Fruit fly (Drosophila melanogaster) whole organism, embryonic: ENCODE data around the gene CG7945.

Experiments
- CG10959 ChIP-seq: fragments of 200-800 bp; sonication (Bioruptor generic); IDR thresholded peaks from 2 replicates; pipeline ENCODE4 v1.3.6; 2022; ENCODE audit warnings: missing biosample characterization, missing genetic modification characterization
- CG13424 ChIP-seq: fragments of 200-800 bp; sonication (Bioruptor generic); optimal IDR thresholded peaks from 2 replicates; lab custom pipeline; 2019; ENCODE audit warnings: missing biosample characterization, mild to moderate bottlenecking, missing genetic modification characterization, moderate library complexity
- CG1529 ChIP-seq: fragments of 200-800 bp; sonication (Bioruptor generic); optimal IDR thresholded peaks from 3 replicates; lab custom pipeline; 2018; ENCODE audit warnings: missing biosample characterization, missing genetic modification characterization
- CG1603 ChIP-seq: fragments of 200-800 bp; sonication (Bioruptor generic); optimal IDR thresholded peaks from 2 replicates; lab custom pipeline; 2019; ENCODE audit warnings: missing biosample characterization, mild to moderate bottlenecking, missing genetic modification characterization, moderate library complexity
- CG16863 ChIP-seq: fragments of 200-800 bp; sonication (Bioruptor generic); optimal IDR thresholded peaks from 3 replicates; lab custom pipeline; 2016; ENCODE audit warnings: missing biosample characterization, missing genetic modification characterization
- CG17385 ChIP-seq: fragments of 200-800 bp; sonication (Bioruptor generic); optimal IDR thresholded peaks from 3 replicates; lab custom pipeline; 2018; ENCODE audit warnings: missing biosample characterization, mild to moderate bottlenecking, missing genetic modification characterization
- CG17802 ChIP-seq: fragments of 200-800 bp; sonication (Bioruptor generic); optimal IDR thresholded peaks from 2 replicates; lab custom pipeline; 2018; ENCODE audit warnings: missing biosample characterization, mild to moderate bottlenecking, missing genetic modification characterization, moderate library complexity
- CG1832 ChIP-seq: fragments of 200-800 bp; sonication (Bioruptor generic); optimal IDR thresholded peaks from 2 replicates; lab custom pipeline; 2017; ENCODE audit warnings: missing biosample characterization, mild to moderate bottlenecking, missing genetic modification characterization, inconsistent platforms
- CG2116 ChIP-seq: fragments of 200-800 bp; sonication (Bioruptor generic); optimal IDR thresholded peaks from 3 replicates; lab custom pipeline; 2018; ENCODE audit warnings: missing biosample characterization, mild to moderate bottlenecking, missing genetic modification characterization
- CG30403 ChIP-seq: fragments of 200-800 bp; sonication (Bioruptor generic); optimal IDR thresholded peaks from 3 replicates; lab custom pipeline; 2016; ENCODE audit warnings: missing biosample characterization, missing genetic modification characterization
- CG31441 ChIP-seq: fragments of 200-800 bp; sonication (Bioruptor generic); IDR thresholded peaks from 2 replicates; pipeline ENCODE4 v1.3.6; 2022; ENCODE audit warnings: missing biosample characterization, missing genetic modification characterization
- CG3163 ChIP-seq: fragments of 200-800 bp; sonication (Bioruptor generic); optimal IDR thresholded peaks from 3 replicates; lab custom pipeline; 2016; ENCODE audit warnings: missing biosample characterization, missing genetic modification characterization
- CG34376 ChIP-seq: fragments of 200-800 bp; sonication (Bioruptor generic); optimal IDR thresholded peaks from 2 replicates; lab custom pipeline; 2018; ENCODE audit warnings: missing biosample characterization, mild to moderate bottlenecking, missing genetic modification characterization
- CG4707 ChIP-seq: fragments of 200-800 bp; sonication (Bioruptor generic); optimal IDR thresholded peaks from 2 replicates; lab custom pipeline; 2018; ENCODE audit warnings: missing biosample characterization, mild to moderate bottlenecking, missing genetic modification characterization, moderate library complexity
- CG5953 ChIP-seq: fragments of 200-800 bp; sonication (Bioruptor generic); IDR thresholded peaks from 2 replicates; pipeline ENCODE4 v1.3.6; 2022; ENCODE audit warnings: missing biosample characterization, missing genetic modification characterization
- CG8359 ChIP-seq: fragments of 200-800 bp; sonication (Bioruptor generic); optimal IDR thresholded peaks from 2 replicates; lab custom pipeline; 2017; ENCODE audit warnings: missing biosample characterization, mild to moderate bottlenecking, missing genetic modification characterization, borderline replicate concordance
- CG8478 ChIP-seq: fragments of >200 bp; optimal IDR thresholded peaks from 2 replicates; lab custom pipeline; 2018
- CG9797 ChIP-seq: fragments of 200-800 bp; sonication (Bioruptor generic); optimal IDR thresholded peaks from 3 replicates; lab custom pipeline; 2018; ENCODE audit warnings: missing biosample characterization, mild to moderate bottlenecking, missing genetic modification characterization
- CHES-1-like ChIP-seq: fragments of 200-800 bp; sonication (Bioruptor generic); optimal IDR thresholded peaks from 2 replicates; lab custom pipeline; 2016; ENCODE audit warnings: missing biosample characterization, missing genetic modification characterization
- CoRest ChIP-seq: fragments of 200-800 bp; sonication (Bioruptor generic); optimal IDR thresholded peaks from 3 replicates; lab custom pipeline; 2018; ENCODE audit warnings: missing biosample characterization, mild to moderate bottlenecking, missing genetic modification characterization, moderate library complexity
- Dbx ChIP-seq: fragments of 200-800 bp; sonication (Bioruptor generic); IDR thresholded peaks from 3 replicates; pipeline ENCODE4 v1.3.6; 2022; ENCODE audit warnings: missing biosample characterization, missing genetic modification characterization
- Ets65A ChIP-seq: fragments of 200-800 bp; sonication (Bioruptor generic); peaks from one replicate; lab custom pipeline; 2016; ENCODE audit warnings: missing biosample characterization, missing genetic modification characterization
- Ets97D ChIP-seq: fragments of 200-800 bp; sonication (Bioruptor generic); optimal IDR thresholded peaks from 3 replicates; lab custom pipeline; 2016; ENCODE audit warnings: missing biosample characterization, missing genetic modification characterization
- Fer2 ChIP-seq: fragments of 200-800 bp; sonication (Bioruptor generic); optimal IDR thresholded peaks from 2 replicates; lab custom pipeline; 2018; ENCODE audit warnings: missing biosample characterization, mild to moderate bottlenecking, missing genetic modification characterization, moderate library complexity
- HmgD ChIP-seq: fragments of 200-800 bp; sonication (Bioruptor generic); optimal IDR thresholded peaks from 3 replicates; lab custom pipeline; 2016; ENCODE audit warnings: missing biosample characterization, missing genetic modification characterization
- Nf-YC ChIP-seq: fragments of 200-800 bp; optimal IDR thresholded peaks from 3 replicates; lab custom pipeline; 2019; ENCODE audit warnings: missing biosample characterization, mild to moderate bottlenecking, missing genetic modification characterization, moderate library complexity
- Opbp ChIP-seq: fragments of 200-800 bp; sonication (Bioruptor generic); IDR thresholded peaks from 3 replicates; pipeline ENCODE4 v1.3.6; 2022; ENCODE audit warnings: missing biosample characterization, missing genetic modification characterization; ENCODE audit not compliant: partially characterized antibody
- Pdp1 ChIP-seq, 2 experiments: fragments of 200-800 bp; sonication (Bioruptor generic); optimal IDR thresholded peaks; 3 replicates each; lab custom pipeline; 2016; ENCODE audit warnings: missing biosample characterization in 2 of 2, missing genetic modification characterization in 2 of 2, mild to moderate bottlenecking in 1 of 2, moderate library complexity in 1 of 2
- TFAM ChIP-seq: fragments of 200-800 bp; sonication (Bioruptor generic); optimal IDR thresholded peaks from 2 replicates; lab custom pipeline; 2017; ENCODE audit warnings: missing biosample characterization, missing genetic modification characterization, inconsistent platforms
- abd-A ChIP-seq: fragments of 200-800 bp; sonication (Bioruptor generic); optimal IDR thresholded peaks from 3 replicates; lab custom pipeline; 2019; ENCODE audit warnings: missing biosample characterization, mild to moderate bottlenecking, missing genetic modification characterization, moderate library complexity
- chn ChIP-seq: fragments of 200-800 bp; sonication (Bioruptor generic); optimal IDR thresholded peaks from 2 replicates; lab custom pipeline; 2016; ENCODE audit warnings: missing biosample characterization, missing genetic modification characterization
- danr ChIP-seq: fragments of 200-800 bp; sonication (Bioruptor generic); IDR thresholded peaks from 2 replicates; pipeline ENCODE4 v1.3.6; 2022; ENCODE audit warnings: missing biosample characterization, missing genetic modification characterization
- grau ChIP-seq: fragments of 200-800 bp; optimal IDR thresholded peaks from 3 replicates; lab custom pipeline; 2019; ENCODE audit warnings: missing biosample characterization, mild to moderate bottlenecking, missing genetic modification characterization, moderate library complexity
- kni ChIP-seq: fragments of 200-800 bp; sonication (Bioruptor generic); optimal IDR thresholded peaks from 3 replicates; lab custom pipeline; 2017; ENCODE audit warnings: mild to moderate bottlenecking, missing biosample characterization, missing genetic modification reagents, missing genetic modification characterization
- nerfin-1 ChIP-seq: fragments of 200-800 bp; sonication (Bioruptor generic); optimal IDR thresholded peaks from 3 replicates; lab custom pipeline; 2019; ENCODE audit warnings: missing biosample characterization, mild to moderate bottlenecking, missing genetic modification characterization, moderate library complexity
- otp ChIP-seq: fragments of 200-800 bp; sonication (Bioruptor generic); IDR thresholded peaks from 3 replicates; pipeline ENCODE4, ENCODE4 v1.3.6; 2022; ENCODE audit warnings: missing biosample characterization, missing genetic modification characterization
- pita ChIP-seq: fragments of 200-800 bp; sonication (Bioruptor generic); optimal IDR thresholded peaks from 2 replicates; lab custom pipeline; 2017; ENCODE audit warnings: missing biosample characterization, mild to moderate bottlenecking, missing genetic modification characterization
- pros ChIP-seq: fragments of 200-800 bp; sonication (Bioruptor generic); optimal IDR thresholded peaks from 3 replicates; lab custom pipeline; 2019; ENCODE audit warnings: missing biosample characterization, mild to moderate bottlenecking, missing genetic modification characterization, moderate library complexity
- psq ChIP-seq: fragments of 200-800 bp; sonication (Bioruptor generic); optimal IDR thresholded peaks from 2 replicates; lab custom pipeline; 2017; ENCODE audit warnings: missing biosample characterization, missing genetic modification characterization
- scrt ChIP-seq: fragments of 200-800 bp; sonication (Bioruptor generic); optimal IDR thresholded peaks from 2 replicates; lab custom pipeline; 2018; ENCODE audit warnings: missing biosample characterization, mild to moderate bottlenecking, missing genetic modification characterization, moderate library complexity
- sima ChIP-seq: fragments of 200-800 bp; sonication (Bioruptor generic); optimal IDR thresholded peaks from 2 replicates; lab custom pipeline; 2016; ENCODE audit warnings: missing biosample characterization, missing genetic modification characterization
- so ChIP-seq: fragments of 200-800 bp; sonication (Bioruptor generic); IDR thresholded peaks from 3 replicates; pipeline ENCODE4 v1.3.6; 2022; ENCODE audit warnings: missing biosample characterization, missing genetic modification characterization
- tap ChIP-seq: fragments of 200-800 bp; optimal IDR thresholded peaks from 3 replicates; lab custom pipeline; 2019; ENCODE audit warnings: missing biosample characterization, mild to moderate bottlenecking, missing genetic modification characterization, moderate library complexity
- trh ChIP-seq: fragments of 200-800 bp; sonication (Bioruptor generic); optimal IDR thresholded peaks from 2 replicates; lab custom pipeline; 2016; ENCODE audit warnings: missing biosample characterization, missing genetic modification characterization
- tx ChIP-seq: fragments of 200-800 bp; sonication (Bioruptor generic); optimal IDR thresholded peaks from 2 replicates; lab custom pipeline; 2016; ENCODE audit warnings: missing biosample characterization, missing genetic modification characterization
- zen ChIP-seq: fragments of 200-800 bp; sonication (Bioruptor generic); optimal IDR thresholded peaks from 3 replicates; lab custom pipeline; 2018; ENCODE audit warnings: missing biosample characterization, mild to moderate bottlenecking, missing genetic modification characterization, moderate library complexity

The CG7945 gene

DNA sequence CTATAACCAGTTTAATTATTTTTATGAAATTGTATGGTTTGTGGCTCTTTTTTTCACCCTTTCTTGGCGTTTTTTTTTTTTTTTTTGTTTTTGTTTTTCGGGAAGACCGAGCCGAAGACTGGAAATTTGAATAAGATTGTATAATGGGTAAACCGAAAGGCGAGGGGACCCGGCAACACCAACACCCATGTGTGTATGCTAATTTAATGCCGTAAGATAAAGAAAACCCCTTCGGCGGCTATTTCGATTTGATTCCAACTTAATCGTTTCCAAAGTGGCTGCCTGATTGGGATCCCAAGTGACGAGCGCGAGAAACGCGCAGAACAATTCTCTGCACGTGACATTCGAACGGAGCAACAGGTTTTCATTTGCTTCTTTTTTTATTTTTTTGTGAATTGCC lies 19.5 kb upstream of the CG7945 start (continued):
- TF ChIP-seq CG5953 (GFP tag; lab: Robert Waterston, UW) (no peak), Dbx (GFP tag; lab: Robert Waterston, UW) (no peak), CG8359 (GFP tag; lab: Kevin White, UChicago) (no peak), CG17802 (tag; lab: Kevin White, UChicago) (no peak), pros (peak; percentile 93), Pdp1 (GFP tag; optimal IDR thresholded peaks at IDR 0.05; lab: Kevin White, UChicago) (peak in 1 of 2 experiments; percentile 76), TFAM (GFP tag; lab: Kevin White, UChicago) (no peak), pita (no peak), CG31441 (GFP tag; lab: Robert Waterston, UW) (no peak), CHES-1-like (GFP tag; lab: Kevin White, UChicago) (no peak), kni (GFP tag; lab: Kevin White, UChicago) (peak; percentile 10), psq (no peak), danr (GFP tag; lab: Robert Waterston, UW) (no peak), CG9797 (GFP tag; lab: Kevin White, UChicago) (no peak), CoRest (tag; lab: Kevin White, UChicago) (no peak), CG34376 (GFP tag; lab: Kevin White, UChicago) (no peak), CG1603 (no peak), CG30403 (GFP tag; lab: Kevin White, UChicago) (no peak), CG17385 (no peak), CG4707 (GFP tag; lab: Kevin White, UChicago) (no peak), nerfin-1 (no peak)
- TF ChIP-seq, all 482 proteins: peak for 9

DNA sequence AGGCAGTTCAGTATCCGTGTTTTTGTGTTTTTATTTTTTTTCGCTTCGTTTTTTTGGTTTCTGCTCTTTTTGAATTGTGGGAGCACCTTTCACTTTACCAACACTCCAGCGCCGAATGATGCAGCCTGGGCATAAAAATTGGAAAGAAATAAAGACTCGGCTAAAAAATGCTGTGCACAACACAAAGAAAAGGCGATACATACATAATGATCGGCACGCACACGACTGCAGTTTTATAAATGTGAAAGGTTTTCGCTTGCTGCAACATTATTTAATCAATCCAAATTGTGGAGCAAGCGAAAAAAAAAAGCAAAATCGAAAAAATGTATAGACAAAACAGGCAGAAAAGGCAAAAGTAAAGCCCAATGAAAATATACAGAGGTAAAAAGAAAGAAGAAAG lies 19.1 kb upstream of the CG7945 start:
- TF ChIP-seq CG3163 (GFP tag; lab: Kevin White, UChicago) = no peak
- no peak for TF ChIP-seq CG10959 (GFP tag; lab: Robert Waterston, UW)
- no peak for TF ChIP-seq kni (GFP tag; lab: Kevin White, UChicago)
- TF ChIP-seq Opbp = no peak
- no peak for TF ChIP-seq tx (GFP tag; lab: Kevin White, UChicago)
- no peak for TF ChIP-seq trh (GFP tag; lab: Kevin White, UChicago)
- no peak for TF ChIP-seq otp (GFP tag; lab: Robert Waterston, UW)
- no peak for TF ChIP-seq Ets65A (GFP tag; lab: Kevin White, UChicago)
- TF ChIP-seq danr (GFP tag; lab: Robert Waterston, UW) = no peak
- TF ChIP-seq sima (GFP tag; lab: Kevin White, UChicago) = no peak
- no peak for TF ChIP-seq Nf-YC

DNA sequence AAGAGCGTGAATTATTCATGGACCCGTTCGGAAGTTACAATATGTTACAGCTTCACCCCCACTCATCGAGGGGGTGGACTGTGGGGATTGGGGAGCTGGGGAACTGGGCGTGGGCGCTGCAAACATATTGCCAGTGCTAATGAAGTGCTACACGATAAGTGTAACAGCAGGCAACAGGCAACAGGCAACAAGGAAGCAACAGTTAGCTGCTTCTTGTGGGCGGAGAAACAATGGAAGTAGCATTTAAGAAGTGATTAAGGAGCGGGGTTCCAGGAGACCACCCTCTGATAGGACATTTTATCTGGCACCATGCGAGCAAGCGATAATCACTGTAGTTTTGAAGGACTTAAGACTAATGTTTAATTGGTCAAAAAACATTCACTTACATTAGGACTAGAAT lies 17.3 kb upstream of the CG7945 start:
- TF ChIP-seq CG2116 (GFP tag; lab: Kevin White, UChicago) (no peak), chn (GFP tag; lab: Kevin White, UChicago) (no peak), CG13424 (no peak), CG8478 (lab: Kevin White, UChicago) (no peak), CG16863 (GFP tag; lab: Kevin White, UChicago) (no peak), CG1832 (no peak), Ets97D (GFP tag; lab: Kevin White, UChicago) (no peak), abd-A (tag; lab: Kevin White, UChicago) (peak; percentile 40), zen (tag; lab: Kevin White, UChicago) (peak; percentile 51), Fer2 (tag; lab: Kevin White, UChicago) (no peak), HmgD (GFP tag; lab: Kevin White, UChicago) (no peak), tap (tag; lab: Kevin White, UChicago) (no peak), CG1529 (GFP tag; lab: Kevin White, UChicago) (no peak), grau (tag; lab: Kevin White, UChicago) (no peak), so (GFP tag; lab: Robert Waterston, UW) (no peak), scrt (GFP tag; lab: Kevin White, UChicago) (peak; percentile 94)
